Fruit fly (Drosophila melanogaster) whole organism, adult: ENCODE data around the gene CG15141.

Source experiments
- CG11617 ChIP-seq: fragments of 200-800 bp; sonication (Bioruptor generic); optimal IDR thresholded peaks from 2 replicates; lab custom pipeline; 2017; ENCODE audit warnings: mild to moderate bottlenecking, missing biosample characterization, missing genetic modification reagents, missing genetic modification characterization
- CG12768 ChIP-seq: fragments of 200-800 bp; sonication (Bioruptor generic); optimal IDR thresholded peaks from 2 replicates; lab custom pipeline; 2017; ENCODE audit warnings: missing biosample characterization, missing genetic modification characterization, mild to moderate bottlenecking, moderate library complexity, missing genetic modification reagents
- CG14711 ChIP-seq: fragments of 200-800 bp; sonication (Bioruptor generic); optimal IDR thresholded peaks from 2 replicates; lab custom pipeline; 2018; ENCODE audit warnings: missing biosample characterization, mild to moderate bottlenecking, missing genetic modification characterization, moderate library complexity
- CG1620 ChIP-seq: fragments of 200-800 bp; sonication (Bioruptor generic); optimal IDR thresholded peaks from 2 replicates; lab custom pipeline; 2016; ENCODE audit warnings: missing biosample characterization, missing genetic modification characterization
- CG33017 ChIP-seq: fragments of 200-800 bp; sonication (Bioruptor generic); optimal IDR thresholded peaks from 2 replicates; lab custom pipeline; 2018; ENCODE audit warnings: missing biosample characterization, mild to moderate bottlenecking, missing genetic modification characterization, moderate library complexity
- CG5204 ChIP-seq: fragments of 200-800 bp; sonication (Bioruptor generic); optimal IDR thresholded peaks from 2 replicates; lab custom pipeline; 2016; ENCODE audit warnings: missing biosample characterization, missing genetic modification characterization
- CG7045 ChIP-seq: fragments of 200-800 bp; sonication (Bioruptor generic); optimal IDR thresholded peaks from 2 replicates; lab custom pipeline; 2017; ENCODE audit warnings: missing biosample characterization, mild to moderate bottlenecking, missing genetic modification characterization
- CG7101 ChIP-seq: fragments of 200-800 bp; sonication (Bioruptor generic); optimal IDR thresholded peaks from 2 replicates; lab custom pipeline; 2018; ENCODE audit warnings: missing biosample characterization, mild to moderate bottlenecking, missing genetic modification characterization, moderate library complexity
- Clk ChIP-seq: fragments of 200-800 bp; sonication (Bioruptor generic); optimal IDR thresholded peaks from 2 replicates; lab custom pipeline; 2017; ENCODE audit warnings: missing biosample characterization, missing genetic modification characterization
- Crg-1 ChIP-seq: fragments of 200-800 bp; sonication (Bioruptor generic); optimal IDR thresholded peaks from 2 replicates; lab custom pipeline; 2016; ENCODE audit warnings: missing biosample characterization, missing genetic modification characterization
- Hr96 ChIP-seq: fragments of 200-800 bp; sonication (Bioruptor generic); optimal IDR thresholded peaks from 2 replicates; lab custom pipeline; 2016; ENCODE audit warnings: missing biosample characterization, missing genetic modification characterization
- Mnt ChIP-seq: fragments of 200-800 bp; sonication (Bioruptor generic); optimal IDR thresholded peaks from 2 replicates; lab custom pipeline; 2016; ENCODE audit warnings: missing biosample characterization, mild to moderate bottlenecking, missing genetic modification characterization
- bab1 ChIP-seq: fragments of 200-800 bp; sonication (Bioruptor generic); optimal IDR thresholded peaks from 3 replicates; lab custom pipeline; 2019; ENCODE audit warnings: missing biosample characterization, mild to moderate bottlenecking, missing genetic modification characterization, moderate library complexity
- cic ChIP-seq: fragments of 200-800 bp; sonication (Bioruptor generic); optimal IDR thresholded peaks from 2 replicates; lab custom pipeline; 2017; ENCODE audit warnings: missing biosample characterization, mild to moderate bottlenecking, missing genetic modification characterization, moderate library complexity
- cnc ChIP-seq, 2 experiments: fragments of >200 bp; optimal IDR thresholded peaks; 2 replicates each; lab custom pipeline; 2017
- kay ChIP-seq: fragments of 200-800 bp; sonication (Bioruptor generic); peaks from one replicate; lab custom pipeline; 2016; ENCODE audit warnings: missing biosample characterization, missing genetic modification characterization, borderline replicate concordance
- ovo ChIP-seq: fragments of 200-800 bp; sonication (Bioruptor generic); optimal IDR thresholded peaks from 2 replicates; lab custom pipeline; 2016; ENCODE audit warnings: missing biosample characterization, missing genetic modification characterization
- pad ChIP-seq: fragments of 200-800 bp; sonication (Bioruptor generic); optimal IDR thresholded peaks from 3 replicates; lab custom pipeline; 2017; ENCODE audit warnings: missing biosample characterization, missing genetic modification characterization, mild to moderate bottlenecking, moderate library complexity, missing genetic modification reagents
- tj ChIP-seq: fragments of 200-800 bp; sonication (Bioruptor generic); optimal IDR thresholded peaks from 3 replicates; lab custom pipeline; 2017; ENCODE audit warnings: missing biosample characterization, mild to moderate bottlenecking, missing genetic modification characterization, moderate library complexity
- toe ChIP-seq: fragments of 200-800 bp; sonication (Bioruptor generic); optimal IDR thresholded peaks from 2 replicates; lab custom pipeline; 2016; ENCODE audit warnings: missing biosample characterization, missing genetic modification characterization

CG15141 gene

DNA sequence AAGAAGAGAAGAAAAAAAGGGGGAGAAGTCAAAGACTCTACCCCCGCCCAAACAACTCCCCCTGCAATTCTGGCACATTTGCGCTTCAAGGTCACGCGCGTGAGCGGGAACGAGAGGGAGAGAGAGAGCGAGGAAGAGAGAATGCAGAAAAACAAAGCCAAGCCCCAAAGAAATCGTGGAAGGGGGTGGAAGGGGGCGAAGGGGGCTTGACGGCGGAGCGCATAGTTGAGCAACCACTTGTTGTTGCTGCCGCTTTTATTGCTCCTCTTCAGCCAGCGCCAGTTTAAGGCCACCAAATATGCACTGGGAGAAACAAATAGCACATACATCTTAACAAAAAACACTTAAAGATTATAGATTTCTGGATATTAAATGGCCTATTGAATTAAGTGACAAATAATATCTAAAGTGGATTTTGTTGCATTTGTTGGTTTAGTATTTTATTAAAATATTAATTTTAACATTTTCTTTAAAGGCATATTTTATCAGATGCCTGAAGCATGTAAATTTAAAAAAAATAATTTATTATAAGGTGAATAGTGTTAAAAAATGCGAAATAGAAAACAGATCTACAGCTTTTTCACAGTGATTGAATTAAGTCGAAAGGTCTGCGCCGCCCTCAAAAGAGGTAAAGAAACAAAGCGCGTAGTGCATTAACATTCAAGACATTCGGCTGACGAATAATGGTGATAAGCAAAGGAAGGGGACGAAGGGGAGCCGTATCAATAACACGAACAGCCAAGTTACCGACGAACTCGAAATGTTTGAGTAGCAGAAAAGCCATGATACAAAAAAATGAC lies 19.5 kb downstream of the CG15141 start:
- TF ChIP-seq kay, result peak; percentile 22
- TF ChIP-seq CG12768 (GFP tag; lab: Kevin White, UChicago), result peak; percentile 84
- TF ChIP-seq CG33017 (tag; lab: Kevin White, UChicago), result peak; percentile 86
- peak; percentile 73 for TF ChIP-seq Clk (GFP tag; lab: Kevin White, UChicago)
- TF ChIP-seq pad, result peak; percentile 85
- TF ChIP-seq Hr96 (GFP tag; lab: Kevin White, UChicago), result peak; percentile 19
- TF ChIP-seq Crg-1 (GFP tag; lab: Kevin White, UChicago), result peak; percentile 31
- TF ChIP-seq CG7101, result peak; percentile 93
- TF ChIP-seq ovo (GFP tag; lab: Kevin White, UChicago), result peak; percentile 70
- TF ChIP-seq cic (GFP tag; lab: Kevin White, UChicago), result no peak
- TF ChIP-seq CG7045 (GFP tag; lab: Kevin White, UChicago), result peak; percentile 65
- no peak for TF ChIP-seq cnc (optimal IDR thresholded peaks at IDR 0.05; lab: Kevin White, UChicago)
- TF ChIP-seq CG11617 (GFP tag; lab: Kevin White, UChicago), result peak; percentile 91
- TF ChIP-seq CG1620 (GFP tag; lab: Kevin White, UChicago), result peak; percentile 44
- no peak for TF ChIP-seq toe
- TF ChIP-seq CG5204, result peak; percentile 54
- TF ChIP-seq bab1 (GFP tag; lab: Kevin White, UChicago), result peak; percentile 8
- TF ChIP-seq Mnt, result peak; percentile 88
- TF ChIP-seq tj (GFP tag; lab: Kevin White, UChicago), result peak; percentile 76
- TF ChIP-seq CG14711, result peak; percentile 91

DNA sequence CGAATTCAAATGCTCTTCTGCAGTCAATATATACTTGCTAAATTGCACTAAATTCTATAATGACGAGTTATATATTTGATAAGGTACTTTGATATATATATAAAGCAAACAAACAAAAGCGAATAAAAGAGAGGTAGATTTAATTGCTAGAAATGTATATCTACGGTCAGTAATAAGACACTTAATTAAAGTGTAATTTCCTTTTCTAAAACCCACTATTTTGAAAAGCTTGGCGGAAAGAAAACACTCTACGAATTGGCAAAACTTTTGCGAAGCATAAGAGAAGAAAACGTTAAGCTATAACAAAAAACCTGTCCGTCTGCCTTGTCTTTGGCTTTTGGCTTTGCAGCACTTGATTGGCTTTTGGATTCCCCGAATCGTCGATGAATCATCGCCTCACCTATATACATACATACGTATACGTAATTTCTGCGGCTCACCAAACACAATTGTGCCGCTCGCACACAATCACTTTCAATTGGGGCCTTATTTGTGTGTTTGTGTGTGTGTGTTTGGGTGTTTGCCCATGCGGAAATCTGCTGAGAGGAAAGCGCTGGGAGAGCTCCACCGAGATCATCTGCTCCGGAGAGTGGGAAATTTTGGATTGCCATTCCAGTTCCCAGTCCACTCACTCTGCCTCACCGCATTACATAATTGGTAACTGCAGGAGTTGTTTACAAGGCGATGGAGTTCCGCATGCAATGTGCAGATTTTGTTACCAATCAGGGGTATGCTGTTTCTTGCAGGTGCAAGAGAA lies 20.3 kb downstream of the CG15141 start:
- TF ChIP-seq cic (GFP tag; lab: Kevin White, UChicago) (no peak), CG11617 (GFP tag; lab: Kevin White, UChicago) (no peak), Hr96 (GFP tag; lab: Kevin White, UChicago) (no peak), kay (peak; percentile 54)

DNA sequence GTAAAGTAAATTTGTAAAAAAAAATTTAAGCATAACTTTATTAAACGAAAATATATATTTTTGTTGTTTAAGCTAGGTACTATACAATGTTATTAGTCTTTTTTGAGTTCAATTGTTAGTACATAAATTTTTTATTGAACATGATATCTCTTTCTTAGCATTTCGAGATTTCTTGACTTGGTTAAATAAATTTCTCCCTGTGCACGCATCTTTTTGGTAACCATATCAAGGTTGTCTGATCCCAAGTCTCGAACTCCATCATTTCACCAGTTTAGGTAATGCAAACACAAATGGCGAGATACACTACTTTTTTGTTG lies 20.9 kb downstream of the CG15141 start:
- TF ChIP-seq Crg-1 (GFP tag; lab: Kevin White, UChicago) (no peak), kay (peak; percentile 48)

DNA sequence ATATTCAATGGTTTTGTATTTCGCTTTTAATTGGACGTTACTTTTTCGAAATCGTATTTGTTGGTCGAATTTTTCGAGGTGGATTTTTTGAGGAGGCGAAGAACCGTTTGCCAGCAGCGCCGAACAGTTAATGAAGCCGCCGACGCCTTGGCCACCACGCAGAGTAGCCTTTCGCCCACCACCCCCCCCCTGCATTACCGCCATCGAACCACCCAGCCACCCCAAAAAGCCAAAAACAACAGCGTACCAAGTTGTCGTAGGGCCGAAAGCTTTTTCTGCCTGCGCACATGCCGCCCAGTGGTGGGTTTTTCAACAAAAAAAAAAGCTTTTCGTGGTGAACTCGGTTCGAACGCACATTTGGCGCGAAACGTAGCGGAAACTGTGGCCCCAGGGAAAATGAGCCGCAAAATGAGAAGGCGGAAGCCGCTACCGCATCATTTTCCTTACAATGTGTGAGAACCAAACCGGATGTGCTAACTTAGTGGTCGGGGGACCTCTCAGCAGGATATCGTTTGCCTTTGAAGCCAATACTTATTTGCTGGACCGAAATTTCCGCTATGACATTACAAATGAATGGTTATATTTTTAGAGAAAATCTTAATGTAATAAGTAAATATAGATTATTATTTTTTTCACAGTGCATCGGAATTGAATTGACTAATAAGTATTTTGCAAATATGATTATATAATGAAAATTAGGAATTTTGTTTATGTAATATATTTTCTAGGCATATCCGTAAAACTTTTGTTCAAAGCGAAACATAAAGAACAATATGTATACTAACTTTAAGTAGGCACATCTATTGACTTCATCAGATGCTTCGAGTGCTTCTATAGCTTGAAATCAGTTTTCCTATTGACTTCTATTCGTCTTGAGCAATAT lies 22.8 kb downstream of the CG15141 start, which contains the start of the genes Dif and CG5043:
Gene Dif (minus strand): TSS at position 132 of the 883 bp plus-strand sequence.
Gene CG5043 (plus strand): TSS at position 833 of the 883 bp plus-strand sequence.
- TF ChIP-seq CG7101, result no peak
- TF ChIP-seq CG5204, result no peak
- no peak for TF ChIP-seq CG11617 (GFP tag; lab: Kevin White, UChicago)
- no peak for TF ChIP-seq toe

DNA sequence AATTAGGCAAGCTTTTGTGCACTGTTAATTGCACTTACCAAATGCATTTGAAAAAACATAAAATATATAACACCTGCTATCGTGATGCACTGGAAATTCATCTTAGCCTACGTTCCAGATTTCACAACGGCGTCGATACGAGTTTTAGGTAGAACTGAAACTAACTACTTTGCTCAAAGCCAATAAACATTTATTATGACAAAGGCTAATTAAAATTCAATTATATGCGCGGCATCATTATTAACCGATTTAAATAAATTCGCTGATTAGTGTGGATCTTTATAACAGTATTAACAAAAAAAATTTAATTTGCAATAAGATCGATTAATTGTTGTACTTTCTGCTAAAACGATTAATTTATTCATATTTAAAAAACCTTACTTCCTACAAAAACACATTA lies 26.1 kb downstream of the CG15141 start, which contains the start of gene CG33928:
Gene CG33928 (minus strand): TSS at position 101 of the 400 bp plus-strand sequence.
- TF ChIP-seq CG7045 (GFP tag; lab: Kevin White, UChicago) (no peak), Mnt (no peak), cnc (optimal IDR thresholded peaks at IDR 0.05; lab: Kevin White, UChicago) (no peak), bab1 (GFP tag; lab: Kevin White, UChicago) (no peak), Crg-1 (GFP tag; lab: Kevin White, UChicago) (no peak), CG7101 (no peak), tj (GFP tag; lab: Kevin White, UChicago) (no peak), kay (no peak), cic (GFP tag; lab: Kevin White, UChicago) (no peak), CG12768 (GFP tag; lab: Kevin White, UChicago) (no peak), CG1620 (GFP tag; lab: Kevin White, UChicago) (no peak)

DNA sequence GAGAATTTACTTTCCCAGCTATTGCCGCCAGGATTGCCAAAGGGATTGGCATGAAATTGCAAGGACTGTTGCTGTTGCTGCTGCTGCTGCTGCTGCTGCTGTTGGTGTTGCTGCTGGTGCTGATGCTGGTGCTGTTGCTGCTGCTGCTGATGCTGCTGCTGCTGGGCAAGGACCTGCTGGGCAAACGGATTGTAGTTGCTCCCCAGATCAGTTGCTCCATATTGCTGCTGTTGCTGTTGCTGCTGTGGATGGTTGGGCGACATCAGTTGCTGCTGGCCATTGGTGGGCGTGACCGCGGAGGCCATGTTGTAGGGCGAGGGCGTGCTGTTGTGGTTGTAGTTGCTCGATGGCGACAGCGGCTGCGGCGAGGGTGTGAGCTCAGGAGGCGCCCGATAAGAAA lies 27.2 kb downstream of the CG15141 start:
- TF ChIP-seq kay, result no peak
- TF ChIP-seq Clk (GFP tag; lab: Kevin White, UChicago), result no peak
- TF ChIP-seq CG11617 (GFP tag; lab: Kevin White, UChicago), result no peak

DNA sequence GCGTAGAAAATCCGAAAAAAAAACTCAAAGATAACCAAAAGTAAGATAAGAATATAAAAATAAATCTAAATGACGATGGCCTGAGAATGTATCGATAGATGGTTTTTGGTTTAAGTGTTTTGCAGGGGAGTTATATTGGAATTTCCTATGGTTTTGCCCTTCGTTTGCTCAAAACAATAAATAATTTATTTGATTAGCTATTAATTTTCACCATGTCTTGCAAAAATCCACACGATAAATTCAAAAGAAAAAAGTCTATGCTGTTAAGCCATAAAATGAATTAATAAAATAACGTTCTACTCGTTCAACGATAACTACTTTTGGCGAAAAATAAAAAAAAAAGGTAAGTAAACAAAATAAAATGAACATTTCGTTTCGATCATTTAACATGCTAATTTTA lies 36.6 kb downstream of the CG15141 start:
- no peak for TF ChIP-seq Crg-1 (GFP tag; lab: Kevin White, UChicago)
- TF ChIP-seq kay, result peak; percentile 92
- no peak for TF ChIP-seq ovo (GFP tag; lab: Kevin White, UChicago)
